Worm (Caenorhabditis elegans) whole organism, L4/young adult: ENCODE measurements around the gene dis-3.

Experiments used
- W03F9.2 ChIP-seq: fragments of 150-350 bp; optimal IDR thresholded peaks from 2 replicates; lab custom pipeline; 2014; ENCODE audit warnings: missing biosample characterization, missing genetic modification characterization
- dao-5 ChIP-seq: sonication (generic microtip); optimal IDR thresholded peaks from 2 replicates; lab custom pipeline; 2016; ENCODE audit warnings: missing genotype, missing genetic modification characterization, moderate library complexity, missing compliant biosample characterization
- him-1 ChIP-seq: sonication (generic microtip); optimal IDR thresholded peaks from 2 replicates; lab custom pipeline; 2016; ENCODE audit warnings: missing genotype, missing genetic modification reagents, missing genetic modification characterization, missing compliant biosample characterization

The dis-3 gene

DNA sequence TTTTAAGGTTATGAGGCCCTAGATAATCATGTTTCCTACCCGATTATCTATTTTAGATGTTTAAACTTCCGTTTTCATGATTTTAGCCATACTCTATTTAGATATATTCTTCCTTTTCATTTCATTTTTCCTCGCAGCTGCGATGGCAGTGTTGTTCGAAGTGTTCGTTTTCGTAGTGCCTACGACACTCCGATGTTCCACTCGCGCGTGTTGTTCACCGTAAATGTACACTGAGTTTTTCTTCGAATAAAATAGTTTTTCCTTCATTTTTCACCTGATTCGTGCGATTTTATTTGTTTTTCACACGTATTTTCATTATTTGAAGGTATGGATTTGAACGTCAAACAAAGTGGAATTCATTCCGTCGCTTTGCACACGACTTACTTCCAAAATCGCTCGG, at the start of gene dis-3:
Gene dis-3 (plus strand): TSS at position 322 of the 400 bp plus-strand sequence.
- TF ChIP-seq W03F9.2 (tag; lab: Kevin White, UChicago), result no peak
- TF ChIP-seq dao-5 (tag; lab: Kevin White, UChicago), result no peak
- no peak for TF ChIP-seq him-1 (tag; lab: Kevin White, UChicago)

DNA sequence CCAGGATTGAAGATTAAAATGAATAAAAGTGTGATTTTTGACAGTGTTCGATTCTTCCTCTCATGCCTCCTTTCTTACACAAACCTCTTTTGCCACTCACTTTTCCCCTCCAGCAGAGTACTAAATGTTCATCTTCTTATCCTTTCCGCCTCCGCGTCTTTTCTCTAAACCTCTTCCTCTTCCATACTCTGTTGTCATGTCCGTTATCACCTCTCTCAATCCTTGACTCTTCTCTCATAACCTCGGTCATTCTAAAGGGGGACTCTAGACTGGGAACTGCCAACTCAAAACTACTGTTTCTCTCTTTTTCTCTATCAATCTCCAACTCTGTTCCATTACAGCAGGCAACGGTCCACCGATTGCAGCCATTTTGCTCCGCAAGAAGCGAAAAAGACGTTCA, 48.7 kb upstream of the dis-3 start:
- TF ChIP-seq dao-5 (tag; lab: Kevin White, UChicago) (no peak), W03F9.2 (tag; lab: Kevin White, UChicago) (no peak), him-1 (tag; lab: Kevin White, UChicago) (no peak)

DNA sequence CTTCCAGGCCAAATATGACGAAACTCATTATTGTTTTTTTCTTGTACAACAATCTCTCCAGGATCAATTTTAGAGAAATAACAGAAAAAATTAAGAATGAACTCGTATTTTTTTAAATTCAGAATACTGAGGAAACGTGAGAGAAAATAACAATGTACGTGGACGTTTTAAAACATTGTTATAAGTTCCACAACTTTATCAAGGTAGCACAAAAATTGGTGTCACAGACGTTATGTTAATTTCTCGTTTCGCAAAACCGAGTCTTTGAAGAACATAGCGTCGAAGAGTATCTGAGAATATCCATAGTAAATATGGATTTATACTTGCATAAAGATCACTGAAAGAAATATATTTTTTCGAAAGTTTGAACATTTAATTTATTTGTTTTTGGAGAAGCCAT, 45.9 kb upstream of the dis-3 start, which contains the start of gene T04B2.8:
Gene T04B2.8 (minus strand): TSS at position 101 of the 400 bp plus-strand sequence.
- TF ChIP-seq W03F9.2 (tag; lab: Kevin White, UChicago) (no peak), him-1 (tag; lab: Kevin White, UChicago) (no peak), dao-5 (tag; lab: Kevin White, UChicago) (no peak)

DNA sequence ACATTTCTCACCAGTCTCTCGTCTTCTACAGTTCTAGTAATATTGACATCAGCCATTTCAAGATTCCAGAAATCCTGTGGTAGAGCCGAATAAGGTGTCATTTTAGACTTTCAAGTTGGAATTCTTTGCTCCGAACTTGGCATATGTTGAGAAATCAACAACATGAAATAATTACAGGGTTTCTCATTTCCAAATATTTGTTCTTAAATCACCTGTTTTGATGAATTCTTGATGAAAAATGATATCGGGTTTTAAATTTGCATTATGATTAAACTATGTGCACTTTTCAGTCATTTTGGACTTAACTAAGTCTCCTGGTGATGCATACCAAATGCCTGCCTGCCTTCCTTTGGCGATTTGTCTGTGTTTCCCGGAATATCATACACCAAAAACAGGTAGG, 43.5 kb upstream of the dis-3 start, which contains the start of gene srv-12:
Gene srv-12 (minus strand): TSS at position 101 of the 400 bp plus-strand sequence.
- TF ChIP-seq him-1 (tag; lab: Kevin White, UChicago), result no peak
- TF ChIP-seq W03F9.2 (tag; lab: Kevin White, UChicago), result no peak
- no peak for TF ChIP-seq dao-5 (tag; lab: Kevin White, UChicago)

DNA sequence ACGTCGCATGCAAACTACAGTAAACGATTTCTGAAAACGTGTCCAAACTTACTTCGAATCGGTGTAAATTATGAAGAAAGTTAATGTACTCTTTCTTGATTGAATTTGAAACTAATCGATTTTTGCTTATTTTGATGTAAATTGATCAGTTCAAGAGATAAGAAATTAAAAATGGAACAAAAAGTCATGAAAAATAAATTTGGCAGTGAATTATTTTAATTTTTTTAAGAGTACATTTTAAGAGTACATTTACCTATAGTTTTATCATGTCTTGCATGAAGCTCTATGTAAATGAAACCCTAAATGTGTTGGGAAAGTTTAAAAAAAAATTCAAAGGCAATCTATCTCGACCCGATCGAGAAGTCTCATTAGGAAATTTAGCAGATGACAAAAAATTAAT, 40.9 kb upstream of the dis-3 start, which contains the start of gene T04B2.7:
Gene T04B2.7 (minus strand): TSS at position 101 of the 400 bp plus-strand sequence.
- TF ChIP-seq dao-5 (tag; lab: Kevin White, UChicago) (no peak), him-1 (tag; lab: Kevin White, UChicago) (no peak), W03F9.2 (tag; lab: Kevin White, UChicago) (no peak)

DNA sequence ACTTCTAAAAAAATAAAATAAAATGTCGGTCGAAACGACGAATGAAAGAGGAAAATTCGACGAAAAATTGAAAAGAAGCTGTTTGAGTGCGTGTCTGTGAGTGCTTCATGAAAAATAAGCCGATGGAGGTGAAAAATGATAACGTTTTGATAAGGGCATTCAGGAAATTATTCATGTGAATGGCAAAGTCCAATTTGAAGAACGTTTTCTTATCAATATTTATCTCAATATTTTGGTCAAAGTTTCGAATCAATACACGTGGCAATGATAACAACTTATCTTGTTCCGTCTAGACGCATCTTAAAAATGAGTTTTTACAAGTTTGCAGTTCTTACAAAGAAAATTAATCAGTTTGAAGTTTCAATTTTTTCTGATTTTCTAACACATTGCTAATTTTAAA, 37.8 kb upstream of the dis-3 start:
- TF ChIP-seq W03F9.2 (tag; lab: Kevin White, UChicago), result no peak
- TF ChIP-seq him-1 (tag; lab: Kevin White, UChicago), result no peak
- no peak for TF ChIP-seq dao-5 (tag; lab: Kevin White, UChicago)

DNA sequence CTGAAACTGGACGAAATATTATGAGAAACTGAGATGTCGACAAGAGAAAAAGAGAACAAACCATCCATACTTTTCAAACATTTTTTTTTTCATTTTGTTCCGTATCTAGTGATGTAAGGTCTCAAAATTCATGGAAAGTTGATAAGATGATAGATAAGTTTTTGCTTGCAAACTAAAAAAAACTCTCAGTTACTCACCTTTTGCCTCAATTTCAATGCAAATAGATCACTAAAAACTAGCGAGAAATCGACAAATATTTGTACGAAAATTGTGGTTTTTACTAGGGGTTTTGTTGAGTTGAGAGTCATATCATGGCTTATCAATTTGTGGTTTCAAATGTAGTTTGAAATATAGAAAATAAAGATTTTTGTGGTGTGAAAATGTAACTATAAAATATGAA, 36.2 kb upstream of the dis-3 start:
- TF ChIP-seq him-1 (tag; lab: Kevin White, UChicago), result no peak
- TF ChIP-seq W03F9.2 (tag; lab: Kevin White, UChicago), result no peak
- no peak for TF ChIP-seq dao-5 (tag; lab: Kevin White, UChicago)

DNA sequence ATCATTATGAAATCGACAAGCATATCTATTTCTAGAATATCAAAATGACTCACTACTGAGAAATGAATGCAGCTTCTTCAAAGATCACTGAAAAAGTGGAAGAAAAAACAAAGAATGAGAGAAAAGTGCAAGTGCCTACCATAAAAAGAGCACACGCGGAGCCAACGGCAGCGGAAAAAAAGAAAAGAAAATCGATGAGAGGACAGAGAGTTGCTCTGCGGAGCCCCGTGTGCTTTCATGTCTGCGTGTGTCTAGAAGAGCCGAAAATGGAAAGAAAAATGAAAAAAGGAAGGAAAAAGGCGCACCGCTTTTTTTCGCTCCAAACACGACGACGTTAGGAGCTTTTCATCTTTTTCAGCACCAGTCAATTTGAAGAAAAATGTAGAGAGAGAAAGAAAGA, 34.3 kb upstream of the dis-3 start, which contains the start of gene ipla-7:
Gene ipla-7 (minus strand): TSS at position 122 of the 400 bp plus-strand sequence.
- TF ChIP-seq him-1 (tag; lab: Kevin White, UChicago), result no peak
- no peak for TF ChIP-seq dao-5 (tag; lab: Kevin White, UChicago)
- no peak for TF ChIP-seq W03F9.2 (tag; lab: Kevin White, UChicago)

DNA sequence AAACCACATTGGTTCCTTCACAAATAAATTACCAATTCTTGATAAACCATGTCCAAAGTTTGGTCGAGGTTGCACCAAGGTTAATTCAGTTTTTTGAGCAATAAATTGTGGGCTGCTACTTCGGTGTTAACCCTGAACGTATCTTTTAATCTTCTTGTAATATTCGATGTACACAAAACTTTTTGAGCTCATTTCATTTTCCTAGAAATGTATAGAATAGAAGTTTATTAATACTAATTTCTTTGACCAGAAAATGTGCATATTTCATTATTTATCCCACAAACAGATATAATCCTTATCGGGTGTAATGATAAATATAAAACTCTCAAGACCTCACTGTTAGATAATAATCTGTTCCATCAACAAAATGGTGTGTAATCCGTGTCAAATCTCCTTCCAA, 33.1 kb upstream of the dis-3 start:
- TF ChIP-seq W03F9.2 (tag; lab: Kevin White, UChicago) (no peak), dao-5 (tag; lab: Kevin White, UChicago) (no peak), him-1 (tag; lab: Kevin White, UChicago) (no peak)

DNA sequence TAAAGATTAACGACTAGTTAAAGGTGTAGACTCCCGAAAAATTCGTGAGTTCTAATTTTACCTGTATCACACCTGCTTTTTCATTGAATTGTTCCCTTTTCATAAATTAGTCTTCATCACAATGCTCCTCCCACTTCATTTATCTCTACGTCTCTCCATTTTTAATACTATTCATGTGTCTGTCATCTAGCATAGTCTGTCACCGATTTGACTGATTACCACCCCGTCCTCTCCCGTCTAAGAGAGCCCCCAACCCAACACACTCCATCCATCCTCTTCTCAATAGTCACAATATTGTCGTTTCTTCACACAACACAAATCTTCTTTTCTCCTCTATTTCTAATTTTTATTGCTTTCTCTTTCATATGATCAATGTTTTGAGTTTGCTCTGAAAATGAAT, 31.8 kb upstream of the dis-3 start:
- TF ChIP-seq dao-5 (tag; lab: Kevin White, UChicago) (no peak), W03F9.2 (tag; lab: Kevin White, UChicago) (no peak), him-1 (tag; lab: Kevin White, UChicago) (no peak)

DNA sequence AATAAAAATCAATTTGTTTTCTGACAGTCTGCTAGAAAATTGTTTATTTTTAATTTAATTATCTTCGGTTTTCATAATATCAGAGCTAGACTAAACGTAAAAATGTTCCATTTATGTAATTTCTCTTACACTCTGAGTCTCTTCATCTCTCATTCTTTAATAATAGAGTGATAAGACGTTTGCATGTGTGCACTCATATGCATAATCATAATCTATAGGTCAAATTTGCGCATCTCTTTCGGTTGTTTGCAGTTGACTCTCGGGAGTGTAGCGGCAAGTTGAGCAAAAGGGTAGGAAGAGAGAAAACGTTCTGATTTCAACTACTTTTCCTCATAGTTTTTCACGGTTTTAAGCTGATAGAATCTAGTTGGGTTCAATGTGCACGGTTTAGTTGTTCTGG, 30.5 kb upstream of the dis-3 start:
- TF ChIP-seq him-1 (tag; lab: Kevin White, UChicago) (no peak), W03F9.2 (tag; lab: Kevin White, UChicago) (no peak), dao-5 (tag; lab: Kevin White, UChicago) (no peak)

DNA sequence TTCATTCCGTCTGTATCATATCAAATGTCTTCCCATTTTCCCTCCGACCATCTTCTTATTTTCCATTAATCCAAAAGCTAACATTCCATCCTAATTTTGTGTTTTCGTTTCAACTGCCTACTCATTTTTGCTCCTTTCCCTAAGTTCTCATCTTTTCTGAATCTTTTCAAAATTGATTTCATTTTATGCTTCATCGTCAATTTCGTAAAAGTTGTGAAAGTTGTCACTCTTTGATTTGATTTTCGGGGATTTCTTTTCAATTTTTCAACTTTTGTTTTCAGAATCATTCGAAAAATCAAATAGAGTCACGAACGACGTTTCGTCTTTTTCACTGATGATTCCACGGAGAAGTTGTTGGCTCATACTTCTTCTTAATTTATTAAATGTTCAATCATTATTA, 29.5 kb upstream of the dis-3 start, which contains the start of gene cwn-2:
Gene cwn-2 (plus strand): TSS at position 276 of the 400 bp plus-strand sequence.
- no peak for TF ChIP-seq W03F9.2 (tag; lab: Kevin White, UChicago)
- no peak for TF ChIP-seq him-1 (tag; lab: Kevin White, UChicago)
- no peak for TF ChIP-seq dao-5 (tag; lab: Kevin White, UChicago)

DNA sequence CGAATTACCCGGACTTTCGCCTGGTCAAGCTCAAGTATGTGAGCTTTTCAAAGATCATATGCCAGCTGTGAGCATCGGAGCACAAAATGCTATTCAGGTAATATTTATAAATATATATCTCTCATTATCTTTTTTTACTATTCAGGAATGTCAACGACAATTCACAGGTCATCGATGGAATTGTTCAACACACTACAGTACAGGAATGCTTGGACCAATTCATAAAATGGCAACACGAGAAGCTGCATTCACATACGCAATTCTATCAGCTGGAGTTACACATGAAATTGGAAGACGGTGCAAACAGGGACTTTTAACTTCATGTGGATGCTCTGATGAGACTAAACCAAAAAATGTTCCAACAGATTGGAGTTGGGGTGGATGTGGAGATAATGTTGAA, 28.7 kb upstream of the dis-3 start:
- no peak for TF ChIP-seq him-1 (tag; lab: Kevin White, UChicago)
- TF ChIP-seq W03F9.2 (tag; lab: Kevin White, UChicago), result no peak
- no peak for TF ChIP-seq dao-5 (tag; lab: Kevin White, UChicago)

DNA sequence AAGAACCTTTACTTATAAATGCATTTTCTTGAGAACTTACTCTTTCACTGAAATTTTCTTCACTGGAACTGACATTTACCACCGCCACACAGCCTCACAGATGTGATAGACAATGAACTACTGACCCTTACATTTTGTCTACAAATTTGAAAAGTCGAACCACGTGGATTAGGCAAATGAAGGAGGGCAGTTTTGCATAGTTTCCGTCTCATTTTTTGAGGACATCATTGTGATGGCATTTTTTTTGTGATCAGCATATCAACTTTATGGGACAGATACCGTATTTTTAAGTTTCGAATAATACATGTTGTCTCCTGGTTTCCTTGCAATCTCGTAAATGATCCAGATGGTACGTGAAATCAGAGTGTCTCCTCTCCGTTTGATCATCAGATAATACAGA, 24.5 kb upstream of the dis-3 start, which contains the start of gene W01B6.3:
Gene W01B6.3 (minus strand): TSS at position 101 of the 400 bp plus-strand sequence.
- no peak for TF ChIP-seq him-1 (tag; lab: Kevin White, UChicago)
- TF ChIP-seq dao-5 (tag; lab: Kevin White, UChicago), result no peak
